Worm (Caenorhabditis elegans) whole organism, L3 larva: Measurements from ENCODE around the gene T19D12.9.

Experiments used
- R02D3.7 ChIP-seq: fragments of 150-350 bp; optimal IDR thresholded peaks from 2 replicates; lab custom pipeline; 2014; ENCODE audit warnings: missing biosample characterization, missing genetic modification characterization
- ZK546.5 ChIP-seq: sonication (generic microtip); optimal IDR thresholded peaks from 2 replicates; lab custom pipeline; 2017; ENCODE audit warnings: missing biosample characterization, missing genetic modification characterization
- aly-2 ChIP-seq: fragments of 150-350 bp; optimal IDR thresholded peaks from 2 replicates; lab custom pipeline; 2014; ENCODE audit warnings: missing biosample characterization, missing genetic modification characterization
- ceh-16 ChIP-seq: sonication (generic microtip); optimal IDR thresholded peaks from 2 replicates; lab custom pipeline; 2017; ENCODE audit warnings: missing biosample characterization, missing genetic modification characterization
- ceh-28 ChIP-seq: fragments of 150-350 bp; optimal IDR thresholded peaks from 2 replicates; lab custom pipeline; 2014; ENCODE audit warnings: missing biosample characterization, missing genetic modification reagents, missing genetic modification characterization
- ceh-82 ChIP-seq: fragments of 150-350 bp; optimal IDR thresholded peaks from 2 replicates; lab custom pipeline; 2014; ENCODE audit warnings: missing biosample characterization, missing genetic modification characterization
- ceh-9 ChIP-seq: sonication (generic microtip); optimal IDR thresholded peaks from 2 replicates; lab custom pipeline; 2018; ENCODE audit warnings: missing biosample characterization, missing genetic modification characterization
- daf-12 ChIP-seq: fragments of 150-350 bp; optimal IDR thresholded peaks from 2 replicates; lab custom pipeline; 2014; ENCODE audit warnings: missing biosample characterization, missing genetic modification reagents, missing genetic modification characterization
- egl-27 ChIP-seq: sonication (generic microtip); optimal IDR thresholded peaks from 4 replicates; lab custom pipeline; 2017; ENCODE audit warnings: missing biosample characterization, missing genetic modification reagents, missing genetic modification characterization
- egl-5 ChIP-seq: fragments of 150-350 bp; optimal IDR thresholded peaks from 2 replicates; lab custom pipeline; 2017; ENCODE audit warnings: missing biosample characterization, missing genetic modification reagents, missing genetic modification characterization, inconsistent platforms
- elt-1 ChIP-seq: fragments of 150-350 bp; optimal IDR thresholded peaks from 2 replicates; lab custom pipeline; 2014; ENCODE audit warnings: missing biosample characterization, missing genetic modification characterization
- elt-2 ChIP-seq: sonication (generic microtip); optimal IDR thresholded peaks from 2 replicates; lab custom pipeline; 2016; ENCODE audit warnings: missing genetic modification reagents, mild to moderate bottlenecking, missing genetic modification characterization, missing compliant biosample characterization
- elt-3 ChIP-seq, 3 experiments: fragments of 150-350 bp in 1 of 3; sonication (generic microtip) in 2 of 3; optimal IDR thresholded peaks; 2 replicates in 2 of 3; 4 replicates in 1 of 3; lab custom pipeline; 2014 to 2017; ENCODE audit warnings: missing biosample characterization in 3 of 3, missing genetic modification characterization in 3 of 3
- eor-1 ChIP-seq, 2 experiments: fragments of 150-350 bp; optimal IDR thresholded peaks; 2 replicates each; lab custom pipeline; 2014 to 2018; ENCODE audit warnings: missing biosample characterization in 2 of 2, missing genetic modification characterization in 2 of 2
- fkh-2 ChIP-seq: fragments of 150-350 bp; optimal IDR thresholded peaks from 2 replicates; lab custom pipeline; 2014; ENCODE audit warnings: missing biosample characterization, missing genetic modification reagents, missing genetic modification characterization
- hmg-11 ChIP-seq: sonication (generic microtip); optimal IDR thresholded peaks from 2 replicates; lab custom pipeline; 2016; ENCODE audit warnings: missing genetic modification characterization, missing compliant biosample characterization
- jun-1 ChIP-seq: fragments of 150-350 bp; optimal IDR thresholded peaks from 2 replicates; lab custom pipeline; 2014; ENCODE audit warnings: missing biosample characterization, missing genetic modification reagents, missing genetic modification characterization
- lin-15B ChIP-seq: fragments of 150-350 bp; optimal IDR thresholded peaks from 2 replicates; lab custom pipeline; 2014; ENCODE audit warnings: missing biosample characterization, missing genetic modification characterization
- lin-39 ChIP-seq: fragments of 150-350 bp; optimal IDR thresholded peaks from 2 replicates; lab custom pipeline; 2018; ENCODE audit warnings: missing biosample characterization, missing genetic modification reagents, missing genetic modification characterization
- lsy-12 ChIP-seq: sonication (generic microtip); optimal IDR thresholded peaks from 2 replicates; lab custom pipeline; 2016; ENCODE audit warnings: mild to moderate bottlenecking, missing genetic modification characterization, missing compliant biosample characterization
- mdl-1 ChIP-seq: fragments of 150-350 bp; optimal IDR thresholded peaks from 2 replicates; lab custom pipeline; 2014; ENCODE audit warnings: missing biosample characterization, missing genetic modification characterization
- mml-1 ChIP-seq: fragments of 150-350 bp; sonication (generic microtip); optimal IDR thresholded peaks from 3 replicates; lab custom pipeline; 2014; ENCODE audit warnings: missing biosample characterization, missing genetic modification characterization
- nhr-11 ChIP-seq: fragments of 150-350 bp; optimal IDR thresholded peaks from 2 replicates; lab custom pipeline; 2014; ENCODE audit warnings: missing biosample characterization, missing genetic modification characterization
- nhr-12 ChIP-seq: fragments of 150-350 bp; optimal IDR thresholded peaks from 2 replicates; lab custom pipeline; 2014; ENCODE audit warnings: missing biosample characterization, missing genetic modification characterization
- nhr-23 ChIP-seq: fragments of 150-350 bp; optimal IDR thresholded peaks from 2 replicates; lab custom pipeline; 2014; ENCODE audit warnings: missing biosample characterization, missing genetic modification reagents, missing genetic modification characterization
- nhr-237 ChIP-seq: fragments of 150-350 bp; optimal IDR thresholded peaks from 2 replicates; lab custom pipeline; 2014; ENCODE audit warnings: missing biosample characterization, missing genetic modification characterization
- nhr-25 ChIP-seq: sonication (generic microtip); optimal IDR thresholded peaks from 2 replicates; lab custom pipeline; 2017; ENCODE audit warnings: missing biosample characterization, missing genetic modification characterization
- nhr-28 ChIP-seq: fragments of 150-350 bp; optimal IDR thresholded peaks from 2 replicates; lab custom pipeline; 2014; ENCODE audit warnings: missing biosample characterization, missing genetic modification characterization
- nhr-43 ChIP-seq: sonication (generic microtip); optimal IDR thresholded peaks from 2 replicates; lab custom pipeline; 2016; ENCODE audit warnings: mild to moderate bottlenecking, missing genetic modification characterization, missing compliant biosample characterization; ENCODE audit not compliant: poor library complexity, severe bottlenecking
- nhr-67 ChIP-seq: fragments of 150-350 bp; optimal IDR thresholded peaks from 2 replicates; lab custom pipeline; 2014; ENCODE audit warnings: missing biosample characterization, missing genetic modification characterization
- nhr-77 ChIP-seq: fragments of 150-350 bp; optimal IDR thresholded peaks from 2 replicates; lab custom pipeline; 2014; ENCODE audit warnings: missing biosample characterization, missing genetic modification characterization
- pha-4 ChIP-seq: fragments of 150-350 bp; optimal IDR thresholded peaks from 2 replicates; lab custom pipeline; 2014; ENCODE audit warnings: missing biosample characterization, missing genetic modification reagents, missing genetic modification characterization
- pqm-1 ChIP-seq: fragments of 150-350 bp; optimal IDR thresholded peaks from 2 replicates; lab custom pipeline; 2017; ENCODE audit warnings: missing biosample characterization, missing genetic modification characterization, inconsistent platforms
- sea-2 ChIP-seq: fragments of 150-350 bp; sonication (generic microtip); optimal IDR thresholded peaks from 4 replicates; lab custom pipeline; 2014; ENCODE audit warnings: missing biosample characterization, missing genetic modification reagents, missing genetic modification characterization
- skn-1 ChIP-seq: fragments of 150-350 bp; optimal IDR thresholded peaks from 2 replicates; lab custom pipeline; 2014; ENCODE audit warnings: missing biosample characterization, missing genetic modification characterization
- snpc-4 ChIP-seq: fragments of 150-350 bp; optimal IDR thresholded peaks from 2 replicates; lab custom pipeline; 2014; ENCODE audit warnings: missing biosample characterization, missing genetic modification characterization
- tbx-2 ChIP-seq: sonication (generic microtip); optimal IDR thresholded peaks from 2 replicates; lab custom pipeline; 2016; ENCODE audit warnings: mild to moderate bottlenecking, missing genetic modification characterization, missing compliant biosample characterization
- unc-39 ChIP-seq: sonication (generic microtip); optimal IDR thresholded peaks from 4 replicates; lab custom pipeline; 2017; ENCODE audit warnings: missing biosample characterization, missing genetic modification characterization
- unc-62 ChIP-seq: fragments of 150-350 bp; sonication (generic microtip); optimal IDR thresholded peaks from 4 replicates; lab custom pipeline; 2014; ENCODE audit warnings: missing biosample characterization, missing genetic modification reagents, missing genetic modification characterization
- ztf-11 ChIP-seq: fragments of 150-350 bp; optimal IDR thresholded peaks from 2 replicates; lab custom pipeline; 2014; ENCODE audit warnings: missing biosample characterization, missing genetic modification characterization
- ztf-4 ChIP-seq: fragments of 150-350 bp; optimal IDR thresholded peaks from 2 replicates; lab custom pipeline; 2014; ENCODE audit warnings: missing biosample characterization, missing genetic modification characterization

The T19D12.9 gene

ce11 chrII:6619007-6619406 is 35.2 kb downstream of the T19D12.9 start:
- no peak for TF ChIP-seq ceh-82 (tag; lab: Kevin White, UChicago)
- TF ChIP-seq nhr-28 (tag; lab: Kevin White, UChicago): no peak
- TF ChIP-seq unc-62: no peak
- TF ChIP-seq unc-39 (tag; lab: Kevin White, UChicago): no peak
- TF ChIP-seq nhr-25: peak; percentile 10
- peak; percentile 4 for TF ChIP-seq ceh-28 (tag; lab: Kevin White, UChicago)
- no peak for TF ChIP-seq nhr-67
- peak in 1 of 3 experiments; percentile 27 for TF ChIP-seq elt-3 (tag; optimal IDR thresholded peaks at IDR 0.05; lab: Kevin White, UChicago)
- peak; percentile 19 for TF ChIP-seq nhr-43
- TF ChIP-seq nhr-12 (tag; lab: Kevin White, UChicago): no peak
- TF ChIP-seq skn-1: no peak
- no peak for TF ChIP-seq fkh-2 (tag; lab: Kevin White, UChicago)
- TF ChIP-seq eor-1 (tag; optimal IDR thresholded peaks at IDR 0.05; lab: Kevin White, UChicago): no peak
- no peak for TF ChIP-seq ceh-9 (tag; lab: Kevin White, UChicago)
- no peak for TF ChIP-seq sea-2 (GFP tag; lab: Kevin White, UChicago)
- TF ChIP-seq mml-1 (tag; lab: Kevin White, UChicago): no peak
- TF ChIP-seq nhr-23 (tag; lab: Kevin White, UChicago): peak; percentile 46

- TF ChIP-seq hmg-11 (tag; lab: Kevin White, UChicago): no peak
- no peak for TF ChIP-seq nhr-77 (tag; lab: Kevin White, UChicago)
- no peak for TF ChIP-seq ztf-4
- TF ChIP-seq unc-39 (tag; lab: Kevin White, UChicago): no peak
- no peak for TF ChIP-seq ZK546.5 (tag; lab: Kevin White, UChicago)
- TF ChIP-seq elt-1: no peak
- TF ChIP-seq elt-3 (tag; optimal IDR thresholded peaks at IDR 0.05; lab: Kevin White, UChicago): no peak
- no peak for TF ChIP-seq unc-62
- TF ChIP-seq pqm-1 (tag; lab: Kevin White, UChicago): no peak
These were observed 37.4 kb downstream of the T19D12.9 start, which contains the start of gene klf-3 for ce11 chrII:6616770-6617169. klf-3 (plus strand) TSS chrII:6616878.

ce11 chrII:6616135-6616534 is 38.0 kb downstream of the T19D12.9 start:
- TF ChIP-seq tbx-2 (tag; lab: Kevin White, UChicago) (no peak), ceh-28 (tag; lab: Kevin White, UChicago) (no peak), nhr-43 (no peak), elt-2 (peak; percentile 88), pqm-1 (tag; lab: Kevin White, UChicago) (peak; percentile 65), jun-1 (tag; lab: Kevin White, UChicago) (peak; percentile 79)
- TF ChIP-seq, all 47 proteins: peak for 3

- TF ChIP-seq egl-5 (tag; lab: Kevin White, UChicago) (no peak), aly-2 (no peak), unc-62 (no peak), mml-1 (tag; lab: Kevin White, UChicago) (no peak), ztf-4 (no peak), nhr-11 (tag; lab: Kevin White, UChicago) (no peak), lin-15B (tag; lab: Kevin White, UChicago) (no peak), skn-1 (peak; percentile 50), nhr-77 (tag; lab: Kevin White, UChicago) (no peak), ztf-11 (no peak), pqm-1 (tag; lab: Kevin White, UChicago) (peak; percentile 90), ceh-82 (tag; lab: Kevin White, UChicago) (no peak), egl-27 (tag; lab: Kevin White, UChicago) (no peak), ceh-28 (tag; lab: Kevin White, UChicago) (no peak), nhr-12 (tag; lab: Kevin White, UChicago) (no peak), ceh-16 (tag; lab: Kevin White, UChicago) (no peak), nhr-237 (tag; lab: Kevin White, UChicago) (no peak), daf-12 (tag; lab: Kevin White, UChicago) (no peak), elt-1 (no peak), fkh-2 (tag; lab: Kevin White, UChicago) (no peak), unc-39 (tag; lab: Kevin White, UChicago) (no peak), lsy-12 (no peak), nhr-23 (tag; lab: Kevin White, UChicago) (no peak), snpc-4 (tag; lab: Kevin White, UChicago) (no peak), R02D3.7 (tag; lab: Kevin White, UChicago) (no peak), nhr-25 (no peak), sea-2 (GFP tag; lab: Kevin White, UChicago) (no peak), lin-39 (tag; lab: Kevin White, UChicago) (no peak), elt-3 (tag; optimal IDR thresholded peaks at IDR 0.05; lab: Kevin White, UChicago) (no peak), mdl-1 (tag; lab: Kevin White, UChicago) (no peak), nhr-28 (tag; lab: Kevin White, UChicago) (no peak), ZK546.5 (tag; lab: Kevin White, UChicago) (no peak), hmg-11 (tag; lab: Kevin White, UChicago) (no peak), eor-1 (tag; optimal IDR thresholded peaks at IDR 0.05; lab: Kevin White, UChicago) (no peak), pha-4 (peak; percentile 36), elt-2 (peak; percentile 93)
These were observed 38.8 kb downstream of the T19D12.9 start for ce11 chrII:6615232-6616029.
